Worm (Caenorhabditis elegans) whole organism, L4 larva: ENCODE measurements around the gene nhr-120.

Source experiments
- D1046.2 ChIP-seq: fragments of 200-800 bp; sonication (Bioruptor generic); IDR thresholded peaks from 2 replicates; pipeline ENCODE4 v1.3.6; 2022; ENCODE audit warnings: missing genetic modification characterization, missing compliant biosample characterization
- F49E8.2 ChIP-seq: sonication (generic microtip); optimal IDR thresholded peaks from 2 replicates; lab custom pipeline; 2016; ENCODE audit warnings: missing compliant biosample characterization, mild to moderate bottlenecking, missing genetic modification characterization, borderline replicate concordance
- T20F7.1 ChIP-seq: fragments of 200-800 bp; sonication (Bioruptor generic); optimal IDR thresholded peaks from 2 replicates; lab custom pipeline; 2018; ENCODE audit warnings: mild to moderate bottlenecking, missing genetic modification characterization, missing compliant biosample characterization
- Y105C5A.15 ChIP-seq: fragments of 200-800 bp; sonication (Bioruptor generic); IDR thresholded peaks from 2 replicates; pipeline ENCODE4 v1.3.6; 2022; ENCODE audit warnings: missing genetic modification characterization, missing compliant biosample characterization
- ZK546.5 ChIP-seq, 2 experiments: sonication (generic microtip); optimal IDR thresholded peaks; 2 replicates each; lab custom pipeline; 2017; ENCODE audit warnings: missing biosample characterization in 2 of 2, missing genetic modification characterization in 2 of 2
- aha-1 ChIP-seq: fragments of 150-350 bp; peaks from one replicate; lab custom pipeline; 2014; ENCODE audit warnings: missing biosample characterization, missing genetic modification characterization
- ama-1 ChIP-seq: fragments of 150-350 bp; optimal IDR thresholded peaks from 2 replicates; lab custom pipeline; 2014; ENCODE audit warnings: inconsistent platforms, mixed read lengths
- arid-1 ChIP-seq: fragments of 200-800 bp; sonication (Bioruptor generic); conservative IDR thresholded peaks from 2 replicates; pipeline ENCODE4 v1.3.6; 2022; ENCODE audit warnings: missing genetic modification reagents, missing genetic modification characterization, missing compliant biosample characterization
- attf-4 ChIP-seq: sonication (generic microtip); optimal IDR thresholded peaks from 3 replicates; lab custom pipeline; 2017; ENCODE audit warnings: missing biosample characterization, missing genetic modification characterization
- ceh-20 ChIP-seq: fragments of 200-800 bp; sonication (Bioruptor generic); IDR thresholded peaks from 2 replicates; pipeline ENCODE4 v1.3.6; 2022; ENCODE audit warnings: missing genetic modification reagents, missing genetic modification characterization, missing compliant biosample characterization
- ces-1 ChIP-seq: fragments of 150-350 bp; sonication (generic microtip); optimal IDR thresholded peaks from 4 replicates; lab custom pipeline; 2014; ENCODE audit warnings: missing biosample characterization, missing genetic modification reagents, missing genetic modification characterization
- daf-16 ChIP-seq, 3 experiments: sonication (generic microtip); optimal IDR thresholded peaks; 2 replicates each; lab custom pipeline; 2016 to 2017; ENCODE audit warnings: missing genetic modification characterization in 3 of 3, missing genetic modification reagents in 3 of 3, mild to moderate bottlenecking in 2 of 3, missing compliant biosample characterization in 2 of 3, missing biosample characterization in 1 of 3, moderate library complexity in 1 of 3
- daf-8 ChIP-seq: fragments of 200-800 bp; sonication (Bioruptor generic); IDR thresholded peaks from 2 replicates; pipeline ENCODE4 v1.3.6; 2022; ENCODE audit warnings: missing genetic modification characterization, missing compliant biosample characterization
- dmd-6 ChIP-seq: fragments of 200-800 bp; sonication (Bioruptor generic); IDR thresholded peaks from 2 replicates; pipeline ENCODE4 v1.3.6; 2022; ENCODE audit warnings: missing genetic modification reagents, missing genetic modification characterization, missing compliant biosample characterization
- dve-1 ChIP-seq: sonication (generic microtip); optimal IDR thresholded peaks from 2 replicates; lab custom pipeline; 2017; ENCODE audit warnings: antibody characterized with exemption, mild to moderate bottlenecking, missing genetic modification characterization, missing compliant biosample characterization; ENCODE audit not compliant: insufficient read depth
- fkh-10 ChIP-seq: fragments of 150-350 bp; optimal IDR thresholded peaks from 2 replicates; lab custom pipeline; 2014; ENCODE audit warnings: missing biosample characterization, missing genetic modification reagents, missing genetic modification characterization
- hif-1 ChIP-seq, 2 experiments: sonication (generic microtip); optimal IDR thresholded peaks; 2 replicates each; lab custom pipeline; 2016 to 2017; ENCODE audit warnings: missing compliant biosample characterization in 2 of 2, missing genetic modification characterization in 2 of 2, missing genetic modification reagents in 2 of 2, missing genotype in 2 of 2, mild to moderate bottlenecking in 1 of 2
- hlh-11 ChIP-seq: fragments of 200-800 bp; sonication (Bioruptor generic); optimal IDR thresholded peaks from 2 replicates; lab custom pipeline; 2018; ENCODE audit warnings: mild to moderate bottlenecking, missing genetic modification characterization, missing compliant biosample characterization
- hlh-30 ChIP-seq: sonication (generic microtip); optimal IDR thresholded peaks from 2 replicates; lab custom pipeline; 2017; ENCODE audit warnings: antibody characterized with exemption, mild to moderate bottlenecking, missing genetic modification characterization, missing compliant biosample characterization; ENCODE audit not compliant: insufficient read depth
- lin-1 ChIP-seq: fragments of 200-800 bp; sonication (Bioruptor generic); IDR thresholded peaks from 2 replicates; pipeline ENCODE4 v1.3.6; 2022; ENCODE audit warnings: missing genetic modification reagents, missing genetic modification characterization, missing compliant biosample characterization
- lin-15B ChIP-seq: fragments of 150-350 bp; sonication (generic microtip); optimal IDR thresholded peaks from 3 replicates; lab custom pipeline; 2014; ENCODE audit warnings: missing biosample characterization, missing genetic modification characterization
- lsy-2 ChIP-seq, 2 experiments: fragments of 150-350 bp in 1 of 2; sonication (generic microtip) in 1 of 2; optimal IDR thresholded peaks; 2 replicates each; lab custom pipeline; 2014 to 2017; ENCODE audit warnings: missing biosample characterization in 2 of 2, missing genetic modification characterization in 2 of 2
- mdl-1 ChIP-seq, 2 experiments: fragments of 150-350 bp in 1 of 2; sonication (generic microtip) in 1 of 2; optimal IDR thresholded peaks; 2 replicates each; lab custom pipeline; 2014 to 2017; ENCODE audit warnings: missing biosample characterization in 2 of 2, missing genetic modification characterization in 2 of 2
- nhr-10 ChIP-seq: fragments of 150-350 bp; optimal IDR thresholded peaks from 2 replicates; lab custom pipeline; 2014; ENCODE audit warnings: missing biosample characterization, missing genetic modification characterization
- nhr-102 ChIP-seq: sonication (generic microtip); optimal IDR thresholded peaks from 2 replicates; lab custom pipeline; 2016; ENCODE audit warnings: mild to moderate bottlenecking, missing genetic modification characterization, moderate library complexity, missing compliant biosample characterization
- nhr-111 ChIP-seq: fragments of 200-800 bp; sonication (Bioruptor generic); optimal IDR thresholded peaks from 2 replicates; lab custom pipeline; 2018; ENCODE audit warnings: mild to moderate bottlenecking, missing genetic modification characterization, missing compliant biosample characterization
- nhr-28 ChIP-seq: fragments of 150-350 bp; optimal IDR thresholded peaks from 2 replicates; lab custom pipeline; 2014; ENCODE audit warnings: missing biosample characterization, missing genetic modification characterization
- nhr-48 ChIP-seq: sonication (generic microtip); optimal IDR thresholded peaks from 2 replicates; lab custom pipeline; 2016; ENCODE audit warnings: mild to moderate bottlenecking, missing genetic modification characterization, missing compliant biosample characterization
- nhr-76 ChIP-seq: fragments of 150-350 bp; optimal IDR thresholded peaks from 2 replicates; lab custom pipeline; 2014; ENCODE audit warnings: missing biosample characterization, missing genetic modification characterization
- pha-4 ChIP-seq, 2 experiments: fragments of 150-350 bp in 1 of 2; fragments of 200-800 bp in 1 of 2; sonication (Bioruptor generic) in 1 of 2; IDR thresholded peaks in 1 of 2; optimal IDR thresholded peaks in 1 of 2; 2 replicates each; pipeline versions ENCODE4 v1.3.6 to Lab custom; 2014 to 2022; ENCODE audit warnings: missing genetic modification characterization in 2 of 2, missing genetic modification reagents in 2 of 2, missing biosample characterization in 1 of 2, missing compliant biosample characterization in 1 of 2
- php-3 ChIP-seq: fragments of 200-800 bp; sonication (Bioruptor generic); IDR thresholded peaks from 2 replicates; pipeline ENCODE4 v1.3.6; 2022; ENCODE audit warnings: missing genetic modification reagents, missing genetic modification characterization, missing compliant biosample characterization
- pqm-1 ChIP-seq: sonication (generic microtip); optimal IDR thresholded peaks from 2 replicates; lab custom pipeline; 2017; ENCODE audit warnings: missing biosample characterization, missing genetic modification characterization
- saeg-2 ChIP-seq: fragments of 200-800 bp; sonication (Bioruptor generic); IDR thresholded peaks from 2 replicates; pipeline ENCODE4 v1.3.6; 2022; ENCODE audit warnings: missing genetic modification reagents, missing genetic modification characterization, missing compliant biosample characterization
- unc-62 ChIP-seq, 3 experiments: fragments of 150-350 bp in 1 of 3; sonication (generic microtip); optimal IDR thresholded peaks in 2 of 3; peaks in 1 of 3; 1 replicate in 1 of 3; 2 replicates in 2 of 3; lab custom pipeline; 2014 to 2017; ENCODE audit warnings: missing biosample characterization in 3 of 3, missing genetic modification characterization in 3 of 3, missing genetic modification reagents in 3 of 3, missing genotype in 1 of 3
- vab-7 ChIP-seq: fragments of 200-800 bp; sonication (Bioruptor generic); IDR thresholded peaks from 2 replicates; pipeline ENCODE4 v1.3.6; 2022; ENCODE audit warnings: missing genetic modification reagents, missing genetic modification characterization, missing compliant biosample characterization
- zag-1 ChIP-seq: fragments of 150-350 bp; optimal IDR thresholded peaks from 2 replicates; lab custom pipeline; 2014; ENCODE audit warnings: missing biosample characterization, missing genetic modification characterization
- zfp-3 ChIP-seq: fragments of 200-800 bp; sonication (Bioruptor generic); conservative IDR thresholded peaks from 2 replicates; pipeline ENCODE4 v1.3.6; 2022; ENCODE audit warnings: missing genetic modification reagents, missing genetic modification characterization, missing compliant biosample characterization
- zip-2 ChIP-seq: fragments of 150-350 bp; optimal IDR thresholded peaks from 2 replicates; lab custom pipeline; 2014; ENCODE audit warnings: missing biosample characterization, missing genetic modification characterization

Gene nhr-120

ce11 chrX:6665129-6665858 is 24.9 kb upstream of the nhr-120 start:
- peak in 1 of 2 experiments; percentile 8 for TF ChIP-seq lsy-2 (tag; optimal IDR thresholded peaks at IDR 0.05; lab: Kevin White, UChicago)
- TF ChIP-seq hlh-11 (tag; lab: Kevin White, UChicago), result peak; percentile 81
- peak; percentile 68 for TF ChIP-seq dmd-6 (GFP tag; lab: Robert Waterston, UW)
- TF ChIP-seq Y105C5A.15, result no peak
- TF ChIP-seq ZK546.5 (tag; optimal IDR thresholded peaks at IDR 0.05; lab: Kevin White, UChicago), result no peak
- TF ChIP-seq hif-1 (tag; optimal IDR thresholded peaks at IDR 0.05; lab: Kevin White, UChicago), result peak in 1 of 2 experiments; percentile 68
- peak; percentile 49 for TF ChIP-seq dve-1
- TF ChIP-seq hlh-30 (tag; lab: Kevin White, UChicago), result peak; percentile 47
- no peak for TF ChIP-seq zip-2 (tag; lab: Kevin White, UChicago)
- TF ChIP-seq daf-16 (GFP tag; optimal IDR thresholded peaks at IDR 0.05; lab: Kevin White, UChicago), result no peak
- TF ChIP-seq daf-16 (tag; optimal IDR thresholded peaks at IDR 0.05; lab: Kevin White, UChicago), result peak; percentile 49
- TF ChIP-seq nhr-48 (tag; lab: Kevin White, UChicago), result peak; percentile 22
- TF ChIP-seq pqm-1, result peak; percentile 38
- TF ChIP-seq php-3 (GFP tag; lab: Robert Waterston, UW), result 0 out of 2 replicates have a peak, but pooled peaks have one; percentile 28
- TF ChIP-seq mdl-1 (tag; optimal IDR thresholded peaks at IDR 0.05; lab: Kevin White, UChicago), result peak in 1 of 2 experiments; percentile 36
- peak; percentile 75 for TF ChIP-seq nhr-28 (tag; lab: Kevin White, UChicago)

ce11 chrX:6663780-6664437 is 23.5 kb upstream of the nhr-120 start:
- no peak for TF ChIP-seq F49E8.2 (tag; lab: Kevin White, UChicago)
- no peak for TF ChIP-seq vab-7 (GFP tag; lab: Robert Waterston, UW)
- peak; percentile 29 for TF ChIP-seq nhr-48 (tag; lab: Kevin White, UChicago)
- TF ChIP-seq nhr-76 (tag; lab: Kevin White, UChicago), result no peak
- TF ChIP-seq hlh-11 (tag; lab: Kevin White, UChicago), result peak; percentile 38
- peak; percentile 37 for TF ChIP-seq nhr-10
- peak; percentile 6 for TF ChIP-seq hlh-30 (tag; lab: Kevin White, UChicago)
- no peak for TF ChIP-seq daf-16 (GFP tag; optimal IDR thresholded peaks at IDR 0.05; lab: Kevin White, UChicago)
- TF ChIP-seq daf-16 (tag; optimal IDR thresholded peaks at IDR 0.05; lab: Kevin White, UChicago), result peak; percentile 2
- peak in 1 of 2 experiments; percentile 75 for TF ChIP-seq unc-62 (GFP tag; optimal IDR thresholded peaks at IDR 0.05 in 1 of 2; lab: Kevin White, UChicago)
- TF ChIP-seq unc-62 (tag; optimal IDR thresholded peaks at IDR 0.05; lab: Kevin White, UChicago), result no peak
- peak in 1 of 2 experiments; percentile 8 for TF ChIP-seq mdl-1 (tag; optimal IDR thresholded peaks at IDR 0.05; lab: Kevin White, UChicago)

- TF ChIP-seq pha-4 (GFP tag; IDR thresholded peaks at IDR 0.05; lab: Robert Waterston, UW), result no peak
- no peak for TF ChIP-seq pha-4 (tag; optimal IDR thresholded peaks at IDR 0.05; lab: Kevin White, UChicago)
- TF ChIP-seq fkh-10 (GFP tag; lab: Kevin White, UChicago), result no peak
- TF ChIP-seq ZK546.5 (tag; optimal IDR thresholded peaks at IDR 0.05; lab: Kevin White, UChicago), result no peak
- no peak for TF ChIP-seq zfp-3 (GFP tag; lab: Robert Waterston, UW)
- peak; percentile 42; the same call in 1 of the 2 replicates for TF ChIP-seq dmd-6 (GFP tag; lab: Robert Waterston, UW)
- no peak for TF ChIP-seq daf-16 (GFP tag; optimal IDR thresholded peaks at IDR 0.05; lab: Kevin White, UChicago)
- peak; percentile 34 for TF ChIP-seq daf-16 (tag; optimal IDR thresholded peaks at IDR 0.05; lab: Kevin White, UChicago)
- TF ChIP-seq lin-1 (GFP tag; lab: Robert Waterston, UW), result peak; percentile 42; the same call in 1 of the 2 replicates
- TF ChIP-seq ceh-20 (GFP tag; lab: Robert Waterston, UW), result no peak
- TF ChIP-seq attf-4, result no peak
- TF ChIP-seq nhr-111 (GFP tag; lab: Kevin White, UChicago), result no peak
- no peak for TF ChIP-seq pqm-1
- no peak for TF ChIP-seq ces-1 (GFP tag; lab: Kevin White, UChicago)
- no peak for TF ChIP-seq arid-1
- peak; percentile 17 for TF ChIP-seq hlh-11 (tag; lab: Kevin White, UChicago)
- no peak for TF ChIP-seq saeg-2 (GFP tag; lab: Robert Waterston, UW)
- no peak for TF ChIP-seq zag-1 (tag; lab: Kevin White, UChicago)
- no peak for TF ChIP-seq lin-15B
- peak; percentile 60 for TF ChIP-seq aha-1 (tag; lab: Kevin White, UChicago)
- no peak for TF ChIP-seq D1046.2 (GFP tag; lab: Robert Waterston, UW)
- no peak for TF ChIP-seq daf-8 (GFP tag; lab: Robert Waterston, UW)
- no peak for TF ChIP-seq T20F7.1 (GFP tag; lab: Kevin White, UChicago)
- TF ChIP-seq nhr-102 (tag; lab: Kevin White, UChicago), result no peak
- TF ChIP-seq ama-1, result no peak
Measured at ce11 chrX:6662267-6662666, 21.8 kb upstream of the nhr-120 start.
